Worm (Caenorhabditis elegans): ENCODE measurements around the gene T21D9.2.

Gene T21D9.2

DNA sequence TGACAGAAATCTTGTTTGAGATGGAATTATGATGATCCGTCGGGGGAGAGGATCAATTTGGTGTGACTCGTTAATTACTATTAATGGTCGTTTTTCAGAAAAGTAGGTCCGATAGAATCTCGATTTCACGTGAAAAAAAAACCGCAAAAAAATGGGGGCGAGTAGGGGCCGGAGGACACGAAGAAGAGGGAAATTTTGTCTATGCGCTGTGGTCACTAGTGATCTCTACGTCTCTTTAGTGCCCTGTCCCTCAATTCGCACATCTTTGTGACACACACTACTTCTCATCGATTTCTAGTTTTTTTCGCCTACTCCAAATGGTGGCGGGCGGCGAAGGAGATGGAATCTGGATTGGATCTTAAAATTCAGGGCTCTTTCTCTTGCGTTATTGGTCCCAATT lies 43.9 kb upstream of the T21D9.2 start:
- TF ChIP-seq elt-2 (tag; optimal IDR thresholded peaks at IDR 0.05) (no peak), ceh-90 (tag; optimal IDR thresholded peaks at IDR 0.05) (no peak), swsn-7 (tag; optimal IDR thresholded peaks at IDR 0.05) (no peak), lin-14 (GFP tag; optimal IDR thresholded peaks at IDR 0.05) (peak; percentile 49), skn-1 (tag; optimal IDR thresholded peaks at IDR 0.05) (peak; percentile 42), ceh-82 (tag; optimal IDR thresholded peaks at IDR 0.05) (peak in 1 of 3 experiments; percentile 41), irx-1 (tag; optimal IDR thresholded peaks at IDR 0.05) (no peak), snu-23 (GFP tag; optimal IDR thresholded peaks at IDR 0.05) (peak; percentile 12)

DNA sequence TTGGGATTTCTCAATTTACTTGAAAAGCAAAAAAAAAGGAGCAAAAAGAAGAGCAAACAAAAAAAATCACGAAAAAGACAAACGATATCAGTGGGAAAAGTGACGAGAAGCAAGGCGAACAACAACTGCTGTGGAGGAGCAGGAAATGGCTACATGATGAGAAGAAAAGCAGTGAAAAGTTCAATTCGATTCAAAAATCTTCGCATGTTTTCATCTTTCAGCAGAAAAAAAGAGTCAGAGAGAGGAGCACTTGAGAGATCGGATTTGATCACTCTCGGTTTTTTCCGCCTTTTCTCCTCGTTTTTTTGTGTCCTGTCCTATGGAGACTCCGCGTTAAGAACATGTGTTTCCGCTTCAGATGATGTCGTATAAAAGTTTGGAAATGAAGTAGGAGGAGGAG lies 42.2 kb upstream of the T21D9.2 start:
- peak; percentile 86 for TF ChIP-seq lin-14 (GFP tag; optimal IDR thresholded peaks at IDR 0.05)
- TF ChIP-seq Y116A8C.19 (tag; optimal IDR thresholded peaks at IDR 0.05; ENCODE audit: borderline replicate concordance): no peak
- no peak for TF ChIP-seq nhr-77 (tag; optimal IDR thresholded peaks at IDR 0.05)
- TF ChIP-seq mdl-1 (tag; optimal IDR thresholded peaks at IDR 0.05): no peak
- no peak for TF ChIP-seq aly-2 (tag; optimal IDR thresholded peaks at IDR 0.05)
- no peak for TF ChIP-seq C04F5.9 (tag; optimal IDR thresholded peaks at IDR 0.05)
- no peak for TF ChIP-seq efl-3 (GFP tag; optimal IDR thresholded peaks at IDR 0.05)
- TF ChIP-seq snu-23 (GFP tag; optimal IDR thresholded peaks at IDR 0.05): peak; percentile 17
- no peak for TF ChIP-seq lin-15B (tag; optimal IDR thresholded peaks at IDR 0.05)
- no peak for TF ChIP-seq nhr-20 (tag; optimal IDR thresholded peaks at IDR 0.05)
- TF ChIP-seq dsc-1 (tag; optimal IDR thresholded peaks at IDR 0.05): peak; percentile 15
- peak in 1 of 2 experiments; percentile 27 for TF ChIP-seq lsy-2 (tag; optimal IDR thresholded peaks at IDR 0.05)
- TF ChIP-seq dpl-1 (GFP tag; optimal IDR thresholded peaks at IDR 0.05): no peak
- TF ChIP-seq hlh-17 (GFP tag; optimal IDR thresholded peaks at IDR 0.05; ENCODE audit: borderline replicate concordance): no peak
- TF ChIP-seq elt-3 (tag; optimal IDR thresholded peaks at IDR 0.05): no peak
- TF ChIP-seq unc-30 (tag; optimal IDR thresholded peaks at IDR 0.05): no peak
- TF ChIP-seq ztf-4 (tag; optimal IDR thresholded peaks at IDR 0.05): no peak
- no peak for TF ChIP-seq pax-3 (tag; optimal IDR thresholded peaks at IDR 0.05)
- TF ChIP-seq sup-37 (GFP tag; optimal IDR thresholded peaks at IDR 0.05): no peak
- no peak for TF ChIP-seq lin-13 (GFP tag; optimal IDR thresholded peaks at IDR 0.05)
- no peak for TF ChIP-seq unc-62 (GFP tag; optimal IDR thresholded peaks at IDR 0.05)
- no peak for TF ChIP-seq aha-1 (tag; optimal IDR thresholded peaks at IDR 0.05)
- no peak for TF ChIP-seq sptf-1 (tag; optimal IDR thresholded peaks at IDR 0.05)
- no peak for TF ChIP-seq grh-1 (GFP tag; IDR thresholded peaks at IDR 0.05)
- TF ChIP-seq pqm-1 (tag; optimal IDR thresholded peaks at IDR 0.05): no peak
- no peak for TF ChIP-seq zag-1 (tag; optimal IDR thresholded peaks at IDR 0.05)
- TF ChIP-seq tlp-1 (tag; optimal IDR thresholded peaks at IDR 0.05): no peak
- TF ChIP-seq lir-3 (tag; optimal IDR thresholded peaks at IDR 0.05; ENCODE audit: poor library complexity): no peak
- no peak for TF ChIP-seq zip-4 (GFP tag; optimal IDR thresholded peaks at IDR 0.05)
- TF ChIP-seq lin-39 (tag; optimal IDR thresholded peaks at IDR 0.05): no peak
- TF ChIP-seq efl-1 (optimal IDR thresholded peaks at IDR 0.05): no peak
- TF ChIP-seq efl-1 (GFP tag; optimal IDR thresholded peaks at IDR 0.05 in 1 of 2): peak in 1 of 2 experiments; percentile 40
- no peak for TF ChIP-seq fos-1 (tag; optimal IDR thresholded peaks at IDR 0.05)
- TF ChIP-seq swsn-7 (tag; optimal IDR thresholded peaks at IDR 0.05): no peak
- peak; percentile 34 for TF ChIP-seq nhr-71 (tag; optimal IDR thresholded peaks at IDR 0.05)
- TF ChIP-seq nhr-85 (tag): no peak
- no peak for TF ChIP-seq mef-2 (tag; optimal IDR thresholded peaks at IDR 0.05)
- peak; percentile 19 for TF ChIP-seq skn-1 (tag; optimal IDR thresholded peaks at IDR 0.05)
- TF ChIP-seq ceh-88 (GFP tag; IDR thresholded peaks at IDR 0.05): no peak
- peak; percentile 91 for TF ChIP-seq fkh-10 (GFP tag; optimal IDR thresholded peaks at IDR 0.05)
- no peak for TF ChIP-seq lin-35 (GFP tag; optimal IDR thresholded peaks at IDR 0.05)

Measured in whole organism, L1 larva.